Fruit fly (Drosophila melanogaster): ENCODE data around the gene CG14455.
"Not testable (repeated sequence)": the region's sequence is repeated elsewhere in the genome, so short reads cannot be mapped to it uniquely, and the experiment has no call there.

Gene CG14455

dm6 chr3L:22692428-22692827, 5.5 kb upstream of the CG14455 start, which contains the start of gene CG14454:
Gene CG14454 (minus strand): TSS chr3L:22692528.
- not testable (repeated sequence) for TF ChIP-seq CG15336 (GFP tag; IDR thresholded peaks at IDR 0.05); CG6276 (GFP tag; optimal IDR thresholded peaks at IDR 0.05); CG6854 (GFP tag; optimal IDR thresholded peaks at IDR 0.05)

- TF ChIP-seq CG3032 (tag; optimal IDR thresholded peaks at IDR 0.05) (peak; percentile 61), CG6854 (GFP tag; optimal IDR thresholded peaks at IDR 0.05) (no peak)
These were observed 6.0 kb downstream of the CG14455 start for dm6 chr3L:22680932-22681331.

dm6 chr3L:22671699-22672276, 15.1 kb downstream of the CG14455 start:
- no peak for TF ChIP-seq CG15336 (GFP tag; IDR thresholded peaks at IDR 0.05)
- no peak for TF ChIP-seq CG32006 (GFP tag; optimal IDR thresholded peaks at IDR 0.05)
- TF ChIP-seq CG31627 (GFP tag; optimal IDR thresholded peaks at IDR 0.05) = no peak
- TF ChIP-seq fkh (GFP tag; optimal IDR thresholded peaks at IDR 0.05) = peak; percentile 55

dm6 chr3L:22670174-22670573, 16.7 kb downstream of the CG14455 start:
- TF ChIP-seq CG3919 (GFP tag; optimal IDR thresholded peaks at IDR 0.05) (no peak), CG8632 (GFP tag; optimal IDR thresholded peaks at IDR 0.05) (no peak), CG11902 (GFP tag; optimal IDR thresholded peaks at IDR 0.05) (no peak), Met (GFP tag; optimal IDR thresholded peaks at IDR 0.05) (no peak), CG10669 (GFP tag; optimal IDR thresholded peaks at IDR 0.05) (no peak), Hr4 (GFP tag; optimal IDR thresholded peaks at IDR 0.05) (no peak), CG9139 (GFP tag; optimal IDR thresholded peaks at IDR 0.05) (no peak), net (GFP tag; optimal IDR thresholded peaks at IDR 0.05) (no peak), Sox102F (GFP tag; optimal IDR thresholded peaks at IDR 0.05) (no peak), Blimp-1 (GFP tag; optimal IDR thresholded peaks at IDR 0.05) (no peak), fkh (GFP tag; optimal IDR thresholded peaks at IDR 0.05) (no peak), Eip75B (GFP tag; optimal IDR thresholded peaks at IDR 0.05) (no peak), Gug (GFP tag; IDR thresholded peaks at IDR 0.05) (no peak), CG15336 (GFP tag; IDR thresholded peaks at IDR 0.05) (no peak), dac (GFP tag; optimal IDR thresholded peaks at IDR 0.05) (no peak), CG1621 (tag; optimal IDR thresholded peaks at IDR 0.05) (no peak)

dm6 chr3L:22669275-22670006, 17.4 kb downstream of the CG14455 start, which contains the start of gene Jhbp6:
Gene Jhbp6 (plus strand): TSS chr3L:22669956.
- TF ChIP-seq Eip75B (GFP tag; optimal IDR thresholded peaks at IDR 0.05) (no peak), fkh (GFP tag; optimal IDR thresholded peaks at IDR 0.05) (peak; percentile 59), svp (GFP tag) (peak; percentile 45), eg (GFP tag; IDR thresholded peaks at IDR 0.05) (no peak), spab (GFP tag; optimal IDR thresholded peaks at IDR 0.05) (no peak)

- peak; percentile 13 for TF ChIP-seq Sox14 (GFP tag; optimal IDR thresholded peaks at IDR 0.05)
- peak; percentile 46 for TF ChIP-seq Eip78C (GFP tag)
- no peak for TF ChIP-seq fd59A (GFP tag; optimal IDR thresholded peaks at IDR 0.05)
- TF ChIP-seq Met (GFP tag; optimal IDR thresholded peaks at IDR 0.05) = peak; percentile 47
- peak; percentile 15 for TF ChIP-seq CG32006 (GFP tag; optimal IDR thresholded peaks at IDR 0.05)
- peak; percentile 24 for TF ChIP-seq CG10669 (GFP tag; optimal IDR thresholded peaks at IDR 0.05)
- TF ChIP-seq cyc (GFP tag; optimal IDR thresholded peaks at IDR 0.05) = no peak
- TF ChIP-seq Ets96B (tag; optimal IDR thresholded peaks at IDR 0.05) = no peak
- TF ChIP-seq pdm3 (GFP tag; optimal IDR thresholded peaks at IDR 0.05) = peak; percentile 34
- TF ChIP-seq eg (GFP tag; IDR thresholded peaks at IDR 0.05) = no peak
- no peak for TF ChIP-seq svp (GFP tag)
- no peak for TF ChIP-seq CG1621 (tag; optimal IDR thresholded peaks at IDR 0.05)
- peak; percentile 31 for TF ChIP-seq Smox (GFP tag; optimal IDR thresholded peaks at IDR 0.05)
- peak; percentile 23 for TF ChIP-seq achi (GFP tag; optimal IDR thresholded peaks at IDR 0.05)
- no peak for TF ChIP-seq CG16779 (tag; optimal IDR thresholded peaks at IDR 0.05)
- peak; percentile 44 for TF ChIP-seq Hr39 (GFP tag; optimal IDR thresholded peaks at IDR 0.05)
- peak; percentile 8 for TF ChIP-seq acj6 (GFP tag; optimal IDR thresholded peaks at IDR 0.05)
- peak; percentile 13 for TF ChIP-seq Hr4 (GFP tag; optimal IDR thresholded peaks at IDR 0.05)
- TF ChIP-seq CG6792 (GFP tag; optimal IDR thresholded peaks at IDR 0.05) = peak; percentile 10
- peak; percentile 36 for TF ChIP-seq topi (GFP tag; optimal IDR thresholded peaks at IDR 0.05)
- TF ChIP-seq Sox102F (GFP tag; optimal IDR thresholded peaks at IDR 0.05) = peak; percentile 30
- peak; percentile 46 for TF ChIP-seq CG31627 (GFP tag; optimal IDR thresholded peaks at IDR 0.05)
- TF ChIP-seq lz (GFP tag; optimal IDR thresholded peaks at IDR 0.05) = peak; percentile 27
- no peak for TF ChIP-seq Blimp-1 (GFP tag; optimal IDR thresholded peaks at IDR 0.05)
- no peak for TF ChIP-seq net (GFP tag; optimal IDR thresholded peaks at IDR 0.05)
- no peak for TF ChIP-seq CG8632 (GFP tag; optimal IDR thresholded peaks at IDR 0.05)
These were observed 21.8 kb downstream of the CG14455 start for dm6 chr3L:22665110-22665509.
